Worm (Caenorhabditis elegans) whole organism, L2 larva: ENCODE measurements around the gene nhr-277.
"Not testable (repeated sequence)": the region's sequence is repeated elsewhere in the genome, so short reads cannot be mapped to it uniquely, and the experiment has no call there.

Source experiments
- C34F6.9 ChIP-seq: fragments of 150-350 bp; optimal IDR thresholded peaks from 2 replicates; lab custom pipeline; 2014; ENCODE audit warnings: missing biosample characterization, missing genetic modification characterization
- F13H6.1 ChIP-seq: sonication (generic microtip); optimal IDR thresholded peaks from 2 replicates; lab custom pipeline; 2016; ENCODE audit warnings: missing genetic modification characterization, missing compliant biosample characterization
- R02D3.7 ChIP-seq: fragments of 150-350 bp; optimal IDR thresholded peaks from 2 replicates; lab custom pipeline; 2014; ENCODE audit warnings: missing biosample characterization, missing genetic modification characterization
- Y55F3AM.14 ChIP-seq: fragments of 200-800 bp; sonication (Bioruptor generic); optimal IDR thresholded peaks from 2 replicates; lab custom pipeline; 2018; ENCODE audit warnings: mild to moderate bottlenecking, missing genetic modification characterization, missing compliant biosample characterization
- aly-2 ChIP-seq: fragments of 150-350 bp; optimal IDR thresholded peaks from 2 replicates; lab custom pipeline; 2014; ENCODE audit warnings: missing biosample characterization, missing genetic modification characterization
- ama-1 ChIP-seq: fragments of 150-350 bp; optimal IDR thresholded peaks from 2 replicates; lab custom pipeline; 2018; ENCODE audit warnings: inconsistent platforms
- ceh-82 ChIP-seq: fragments of 150-350 bp; optimal IDR thresholded peaks from 2 replicates; lab custom pipeline; 2014; ENCODE audit warnings: missing biosample characterization, missing genetic modification characterization
- crh-2 ChIP-seq: sonication (generic microtip); optimal IDR thresholded peaks from 2 replicates; lab custom pipeline; 2017; ENCODE audit warnings: missing biosample characterization, missing genetic modification characterization
- egl-27 ChIP-seq: sonication (generic microtip); optimal IDR thresholded peaks from 3 replicates; lab custom pipeline; 2017; ENCODE audit warnings: missing biosample characterization, missing genetic modification reagents, missing genetic modification characterization
- elt-1 ChIP-seq: fragments of 150-350 bp; optimal IDR thresholded peaks from 2 replicates; lab custom pipeline; 2014; ENCODE audit warnings: missing biosample characterization, missing genetic modification characterization
- elt-3 ChIP-seq: sonication (generic microtip); optimal IDR thresholded peaks from 2 replicates; lab custom pipeline; 2017; ENCODE audit warnings: missing biosample characterization, missing genetic modification characterization
- fos-1 ChIP-seq: fragments of 150-350 bp; optimal IDR thresholded peaks from 2 replicates; lab custom pipeline; 2014; ENCODE audit warnings: missing biosample characterization, missing genetic modification characterization
- gmeb-1 ChIP-seq: fragments of 150-350 bp; optimal IDR thresholded peaks from 2 replicates; lab custom pipeline; 2014; ENCODE audit warnings: missing biosample characterization, missing genetic modification characterization
- lin-11 ChIP-seq: fragments of 150-350 bp; sonication (generic microtip); optimal IDR thresholded peaks from 2 replicates; lab custom pipeline; 2014; ENCODE audit warnings: missing biosample characterization, missing genetic modification characterization, inconsistent platforms, mixed read lengths
- lin-13 ChIP-seq: fragments of 150-350 bp; optimal IDR thresholded peaks from 2 replicates; lab custom pipeline; 2014; ENCODE audit warnings: missing biosample characterization, missing genetic modification reagents, missing genetic modification characterization
- lsy-2 ChIP-seq, 2 experiments: fragments of 150-350 bp in 1 of 2; sonication (generic microtip) in 1 of 2; optimal IDR thresholded peaks; 2 replicates each; lab custom pipeline; 2014 to 2017; ENCODE audit warnings: missing biosample characterization in 2 of 2, missing genetic modification characterization in 2 of 2
- mbf-1 ChIP-seq: sonication (generic microtip); optimal IDR thresholded peaks from 2 replicates; lab custom pipeline; 2017; ENCODE audit warnings: missing biosample characterization, missing genetic modification characterization
- mdl-1 ChIP-seq, 2 experiments: fragments of 150-350 bp in 1 of 2; sonication (generic microtip) in 1 of 2; optimal IDR thresholded peaks; 2 replicates each; lab custom pipeline; 2017; ENCODE audit warnings: missing biosample characterization in 2 of 2, missing genetic modification characterization in 2 of 2
- nhr-10 ChIP-seq: sonication (generic microtip); optimal IDR thresholded peaks from 2 replicates; lab custom pipeline; 2017; ENCODE audit warnings: missing biosample characterization, missing genetic modification characterization
- nhr-11 ChIP-seq: fragments of 150-350 bp; optimal IDR thresholded peaks from 2 replicates; lab custom pipeline; 2014; ENCODE audit warnings: missing biosample characterization, missing genetic modification characterization
- nhr-12 ChIP-seq: fragments of 150-350 bp; optimal IDR thresholded peaks from 2 replicates; lab custom pipeline; 2014; ENCODE audit warnings: missing biosample characterization, missing genetic modification characterization
- nhr-129 ChIP-seq: fragments of 150-350 bp; optimal IDR thresholded peaks from 2 replicates; lab custom pipeline; 2014; ENCODE audit warnings: missing biosample characterization, missing genetic modification characterization
- nhr-21 ChIP-seq: fragments of 150-350 bp; optimal IDR thresholded peaks from 2 replicates; lab custom pipeline; 2014; ENCODE audit warnings: missing biosample characterization, missing genetic modification characterization
- nhr-23 ChIP-seq: fragments of 150-350 bp; optimal IDR thresholded peaks from 2 replicates; lab custom pipeline; 2014; ENCODE audit warnings: missing biosample characterization, missing genetic modification reagents, missing genetic modification characterization
- nhr-237 ChIP-seq: fragments of 150-350 bp; optimal IDR thresholded peaks from 2 replicates; lab custom pipeline; 2014; ENCODE audit warnings: missing biosample characterization, missing genetic modification characterization
- nhr-25 ChIP-seq: fragments of 150-350 bp; sonication (generic microtip); optimal IDR thresholded peaks from 3 replicates; lab custom pipeline; 2014; ENCODE audit warnings: missing biosample characterization, missing genetic modification characterization
- nhr-6 ChIP-seq: fragments of 150-350 bp; optimal IDR thresholded peaks from 2 replicates; lab custom pipeline; 2014; ENCODE audit warnings: missing biosample characterization, missing genetic modification characterization
- nhr-77 ChIP-seq: fragments of 150-350 bp; optimal IDR thresholded peaks from 2 replicates; lab custom pipeline; 2014; ENCODE audit warnings: missing biosample characterization, missing genetic modification characterization
- peb-1 ChIP-seq: fragments of 150-350 bp; optimal IDR thresholded peaks from 2 replicates; lab custom pipeline; 2014; ENCODE audit warnings: missing biosample characterization, missing genetic modification characterization
- sem-4 ChIP-seq: fragments of 150-350 bp; optimal IDR thresholded peaks from 2 replicates; lab custom pipeline; 2014; ENCODE audit warnings: missing biosample characterization, missing genetic modification reagents, missing genetic modification characterization
- skn-1 ChIP-seq: sonication (generic microtip); optimal IDR thresholded peaks from 2 replicates; lab custom pipeline; 2017; ENCODE audit warnings: missing biosample characterization, missing genetic modification characterization
- sma-3 ChIP-seq: sonication (generic microtip); optimal IDR thresholded peaks from 2 replicates; lab custom pipeline; 2016; ENCODE audit warnings: missing genetic modification reagents, missing genetic modification characterization, missing compliant biosample characterization
- sma-9 ChIP-seq, 2 experiments: fragments of 150-350 bp in 1 of 2; sonication (generic microtip) in 1 of 2; optimal IDR thresholded peaks; 2 replicates each; lab custom pipeline; 2014 to 2016; ENCODE audit warnings: missing genetic modification characterization in 2 of 2, mild to moderate bottlenecking in 1 of 2, missing biosample characterization in 1 of 2, missing compliant biosample characterization in 1 of 2, missing genetic modification reagents in 1 of 2, moderate library complexity in 1 of 2
- snpc-4 ChIP-seq: fragments of 150-350 bp; optimal IDR thresholded peaks from 2 replicates; lab custom pipeline; 2014; ENCODE audit warnings: missing biosample characterization, missing genetic modification characterization
- unc-55 ChIP-seq: fragments of 150-350 bp; sonication (generic microtip); optimal IDR thresholded peaks from 3 replicates; lab custom pipeline; 2014; ENCODE audit warnings: missing biosample characterization, missing genetic modification reagents, missing genetic modification characterization
- unc-62 ChIP-seq: fragments of 150-350 bp; optimal IDR thresholded peaks from 2 replicates; lab custom pipeline; 2014; ENCODE audit warnings: missing biosample characterization, missing genetic modification reagents, missing genetic modification characterization
- ztf-1 ChIP-seq: fragments of 200-800 bp; sonication (Bioruptor generic); conservative IDR thresholded peaks from 2 replicates; pipeline ENCODE4 v1.3.6; 2022; ENCODE audit warnings: missing genetic modification characterization, missing compliant biosample characterization
- ztf-11 ChIP-seq: sonication (generic microtip); optimal IDR thresholded peaks from 2 replicates; lab custom pipeline; 2017; ENCODE audit warnings: missing biosample characterization, missing genetic modification characterization

The nhr-277 gene

DNA sequence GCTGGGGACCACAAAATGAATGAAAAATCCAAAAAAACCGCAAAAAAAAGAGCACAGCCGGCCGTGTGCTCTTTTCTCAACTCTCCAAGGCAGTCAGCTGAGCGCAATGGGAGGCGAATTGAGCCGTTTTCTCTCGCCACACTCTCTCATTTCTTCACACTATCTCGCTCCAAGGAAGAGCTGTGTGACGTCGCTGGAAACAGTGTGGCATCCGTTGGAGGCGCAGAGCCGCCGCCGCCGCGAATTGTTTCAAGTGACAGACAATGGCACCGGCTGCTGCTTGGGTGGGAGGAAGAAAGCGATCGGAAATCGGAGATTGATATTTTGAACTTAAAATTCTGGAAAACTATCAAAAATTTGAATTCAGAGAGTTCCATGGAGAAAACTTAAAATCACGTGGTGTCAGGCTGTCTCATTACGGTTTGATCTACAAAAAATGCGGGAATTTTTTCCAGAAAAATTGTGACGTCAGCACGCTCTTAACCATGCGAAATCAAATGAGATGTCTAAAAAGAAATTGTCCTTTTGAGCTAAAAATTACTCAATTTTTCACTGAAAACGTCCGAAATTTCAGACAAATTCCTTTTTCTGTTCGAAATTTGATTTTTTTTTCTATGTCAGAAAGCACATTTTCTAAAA is 33.3 kb downstream of the nhr-277 start:
- TF ChIP-seq lsy-2 (tag; optimal IDR thresholded peaks at IDR 0.05; lab: Kevin White, UChicago), result peak in 1 of 2 experiments; percentile 52
- no peak for TF ChIP-seq crh-2 (tag; lab: Kevin White, UChicago)
- TF ChIP-seq nhr-129 (tag; lab: Kevin White, UChicago), result peak; percentile 46
- no peak for TF ChIP-seq R02D3.7 (tag; lab: Kevin White, UChicago)
- TF ChIP-seq unc-55 (GFP tag; lab: Kevin White, UChicago), result peak; percentile 51
- no peak for TF ChIP-seq nhr-77 (tag; lab: Kevin White, UChicago)
- peak; percentile 72 for TF ChIP-seq sma-9 (GFP tag; optimal IDR thresholded peaks at IDR 0.05; lab: Kevin White, UChicago)
- no peak for TF ChIP-seq sma-9 (tag; optimal IDR thresholded peaks at IDR 0.05; lab: Kevin White, UChicago)
- TF ChIP-seq peb-1, result peak; percentile 6
- TF ChIP-seq F13H6.1 (tag; lab: Kevin White, UChicago), result peak; percentile 71
- TF ChIP-seq nhr-10 (tag; lab: Kevin White, UChicago), result no peak
- TF ChIP-seq mdl-1 (tag; optimal IDR thresholded peaks at IDR 0.05; lab: Kevin White, UChicago), result no peak
- TF ChIP-seq C34F6.9 (tag; lab: Kevin White, UChicago), result peak; percentile 45

DNA sequence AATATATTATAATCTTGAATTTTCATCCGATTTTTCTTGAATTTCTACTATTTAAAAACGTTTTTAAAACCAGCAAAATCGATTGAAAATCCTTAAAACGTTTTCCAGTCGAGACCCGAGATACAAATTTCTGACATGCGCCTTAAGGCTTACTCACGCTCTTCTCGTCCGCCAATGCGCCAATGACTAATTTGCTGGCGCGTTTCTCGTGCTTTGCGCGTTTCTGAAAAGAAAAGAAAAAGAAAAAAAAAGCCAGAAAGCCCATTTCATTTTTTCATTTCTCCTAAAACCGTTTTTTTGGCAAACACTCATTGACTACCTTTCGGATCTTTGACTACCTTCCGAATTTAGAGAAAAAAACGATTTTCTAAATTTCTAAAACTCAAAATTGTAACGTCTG is 33.9 kb downstream of the nhr-277 start:
- TF ChIP-seq nhr-11 (tag; lab: Kevin White, UChicago) (no peak), ztf-11 (tag; lab: Kevin White, UChicago) (no peak), unc-55 (GFP tag; lab: Kevin White, UChicago) (peak; percentile 1)

DNA sequence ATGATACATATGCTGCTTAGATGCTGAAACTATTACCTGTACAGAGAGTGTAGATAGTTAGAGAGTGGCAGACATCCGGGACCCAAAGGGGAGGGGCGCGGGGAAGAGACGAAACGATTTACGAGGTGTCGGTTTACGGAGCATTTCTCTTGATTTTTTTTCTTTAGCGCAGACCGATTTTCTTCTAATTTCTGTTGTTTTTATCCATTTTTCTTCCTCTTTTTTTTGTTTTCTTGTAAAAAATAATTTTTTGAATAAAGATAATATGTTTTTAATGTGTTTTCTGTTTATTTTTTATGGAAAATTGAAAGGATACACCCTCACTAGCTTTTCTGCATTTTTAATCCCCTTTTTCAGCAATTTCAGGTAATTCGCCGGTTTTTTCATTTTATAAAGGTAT is 35.0 kb downstream of the nhr-277 start, which contains the start of gene Y54G2A.72:
Gene Y54G2A.72 (plus strand): TSS at position 301 of the 400 bp plus-strand sequence.
- not testable (repeated sequence) for TF ChIP-seq gmeb-1 (tag; lab: Kevin White, UChicago); nhr-6 (tag; lab: Kevin White, UChicago); Y55F3AM.14

DNA sequence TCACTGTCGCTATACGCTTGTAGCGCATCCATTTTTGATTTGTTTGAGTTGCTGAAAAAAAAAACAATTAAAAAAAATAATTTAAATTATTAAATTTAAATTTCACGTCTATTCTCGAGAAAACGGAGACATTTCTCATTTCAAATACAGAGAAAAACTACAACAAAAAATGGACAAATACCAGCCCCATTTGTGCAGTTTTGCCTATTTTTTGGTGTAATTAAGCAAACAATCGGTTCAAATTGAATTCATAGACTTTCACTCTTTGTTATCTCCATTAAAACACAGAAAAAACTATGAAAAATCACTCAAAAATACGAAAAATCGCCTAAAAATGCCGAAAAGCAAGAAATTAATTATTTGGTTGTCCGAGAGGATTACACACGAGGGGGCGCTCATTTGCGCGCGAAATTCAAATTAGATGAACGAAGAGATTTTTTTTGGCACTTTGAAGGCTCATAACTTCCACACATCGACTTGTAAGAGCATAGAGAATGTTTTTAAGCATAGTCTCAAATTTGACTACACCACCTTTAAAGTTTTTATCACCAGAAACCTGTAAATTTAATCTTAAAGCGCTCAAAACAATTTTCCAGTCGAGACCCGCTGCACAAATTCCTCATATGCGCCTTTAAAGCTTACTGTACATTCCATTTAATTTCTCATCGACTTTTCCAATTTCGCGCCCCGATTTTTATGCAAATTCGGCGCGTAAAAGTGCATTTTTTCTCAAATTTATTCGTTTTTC is 40.2 kb downstream of the nhr-277 start, which contains the start of gene Y54G2A.12:
Gene Y54G2A.12 (minus strand): TSS at position 51 of the 748 bp plus-strand sequence.
- TF ChIP-seq nhr-10 (tag; lab: Kevin White, UChicago) (no peak), sma-3 (GFP tag; lab: Kevin White, UChicago) (no peak)
- TF ChIP-seq, all 48 proteins: peak for 0

DNA sequence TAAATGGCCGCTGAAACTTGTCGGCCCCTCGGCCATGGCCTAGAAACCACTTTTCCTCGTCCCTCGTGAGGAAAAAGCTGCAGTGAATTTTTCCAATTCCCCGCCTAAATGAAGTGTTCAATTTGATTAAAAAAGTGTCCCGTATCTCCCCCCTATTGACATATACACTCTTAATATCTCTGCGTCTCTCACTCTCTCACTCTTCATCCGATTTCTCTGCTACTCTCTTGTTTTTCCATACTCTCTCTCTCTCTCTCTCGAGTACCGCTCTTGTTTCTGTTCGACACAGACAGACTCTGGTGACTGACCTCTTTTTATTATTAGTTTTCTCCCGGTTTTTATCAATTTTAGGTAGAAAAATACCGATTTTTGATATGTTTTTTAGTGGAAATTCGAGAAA is 42.3 kb downstream of the nhr-277 start:
- TF ChIP-seq fos-1 (peak; percentile 10), mdl-1 (tag; optimal IDR thresholded peaks at IDR 0.05; lab: Kevin White, UChicago) (no peak), snpc-4 (no peak), unc-62 (no peak), unc-55 (GFP tag; lab: Kevin White, UChicago) (peak; percentile 44), nhr-237 (tag; lab: Kevin White, UChicago) (no peak), gmeb-1 (tag; lab: Kevin White, UChicago) (peak; percentile 34), lsy-2 (tag; optimal IDR thresholded peaks at IDR 0.05; lab: Kevin White, UChicago) (peak; percentile 26 to 51), mbf-1 (tag; lab: Kevin White, UChicago) (no peak), ceh-82 (no peak), nhr-21 (tag; lab: Kevin White, UChicago) (no peak), nhr-10 (tag; lab: Kevin White, UChicago) (no peak), aly-2 (tag; lab: Kevin White, UChicago) (no peak), nhr-23 (tag; lab: Kevin White, UChicago) (no peak), ztf-1 (GFP tag; lab: Robert Waterston, UW) (no peak), skn-1 (tag; lab: Kevin White, UChicago) (no peak), nhr-129 (tag; lab: Kevin White, UChicago) (peak; percentile 20), nhr-25 (peak; percentile 9), elt-3 (no peak), nhr-11 (tag; lab: Kevin White, UChicago) (no peak), elt-1 (no peak), lin-13 (GFP tag; lab: Kevin White, UChicago) (peak; percentile 40), nhr-6 (tag; lab: Kevin White, UChicago) (no peak), crh-2 (tag; lab: Kevin White, UChicago) (peak; percentile 46), egl-27 (tag; lab: Kevin White, UChicago) (no peak), peb-1 (no peak), lin-11 (tag; lab: Kevin White, UChicago) (no peak), F13H6.1 (tag; lab: Kevin White, UChicago) (peak; percentile 31), ztf-11 (tag; lab: Kevin White, UChicago) (no peak), ama-1 (no peak), sma-3 (GFP tag; lab: Kevin White, UChicago) (peak; percentile 28), nhr-77 (tag; lab: Kevin White, UChicago) (no peak), nhr-12 (no peak), sem-4 (tag; lab: Kevin White, UChicago) (no peak), C34F6.9 (tag; lab: Kevin White, UChicago) (peak; percentile 43)
